Fruit fly (Drosophila melanogaster) whole organism, embryonic: ENCODE data around the gene fwe.
A peak's percentile ranks its signal among the peaks of the same experiment; 100 is the strongest.

Experiments
- Atf3 ChIP-seq: fragments of 200-800 bp; sonication (Bioruptor generic); optimal IDR thresholded peaks from 3 replicates; lab custom pipeline; 2016; ENCODE audit warnings: missing biosample characterization, missing genetic modification characterization
- CG10321 ChIP-seq: fragments of 200-800 bp; sonication (Bioruptor generic); IDR thresholded peaks from 2 replicates; pipeline ENCODE4 v1.3.6; 2022; ENCODE audit warnings: missing biosample characterization, missing genetic modification characterization
- CG10462 ChIP-seq: fragments of 200-800 bp; sonication (Bioruptor generic); optimal IDR thresholded peaks from 2 replicates; lab custom pipeline; 2016; ENCODE audit warnings: missing biosample characterization, missing genetic modification characterization
- CG10565 ChIP-seq: fragments of 200-800 bp; sonication (Bioruptor generic); optimal IDR thresholded peaks from 3 replicates; lab custom pipeline; 2016; ENCODE audit warnings: missing biosample characterization, mild to moderate bottlenecking, missing genetic modification characterization
- CG10959 ChIP-seq: fragments of 200-800 bp; sonication (Bioruptor generic); IDR thresholded peaks from 2 replicates; pipeline ENCODE4 v1.3.6; 2022; ENCODE audit warnings: missing biosample characterization, missing genetic modification characterization
- CG10979 ChIP-seq: fragments of 200-800 bp; sonication (Bioruptor generic); optimal IDR thresholded peaks from 2 replicates; lab custom pipeline; 2018; ENCODE audit warnings: missing biosample characterization, mild to moderate bottlenecking, missing genetic modification characterization, moderate library complexity
- CG12299 ChIP-seq: fragments of 200-800 bp; sonication (Bioruptor generic); optimal IDR thresholded peaks from 2 replicates; lab custom pipeline; 2018; ENCODE audit warnings: missing biosample characterization, mild to moderate bottlenecking, missing genetic modification characterization
- CG13287 ChIP-seq: fragments of 200-800 bp; sonication (Bioruptor generic); IDR thresholded peaks from 2 replicates; pipeline ENCODE4 v1.3.6; 2022; ENCODE audit warnings: missing biosample characterization, missing genetic modification characterization; ENCODE audit not compliant: partially characterized antibody
- CG14441 ChIP-seq: fragments of 200-800 bp; sonication (Bioruptor generic); IDR thresholded peaks from 2 replicates; pipeline ENCODE4 v1.3.6; 2022; ENCODE audit warnings: missing biosample characterization, missing genetic modification characterization
- CG14710 ChIP-seq: fragments of 200-800 bp; sonication (Bioruptor generic); optimal IDR thresholded peaks from 3 replicates; lab custom pipeline; 2019; ENCODE audit warnings: missing biosample characterization, mild to moderate bottlenecking, missing genetic modification characterization, moderate library complexity
- CG15073 ChIP-seq: fragments of 200-800 bp; sonication (Bioruptor generic); optimal IDR thresholded peaks from 2 replicates; lab custom pipeline; 2016; ENCODE audit warnings: missing biosample characterization, missing genetic modification characterization
- CG15601 ChIP-seq: fragments of 200-800 bp; sonication (Bioruptor generic); optimal IDR thresholded peaks from 3 replicates; lab custom pipeline; 2019; ENCODE audit warnings: missing biosample characterization, mild to moderate bottlenecking, missing genetic modification characterization, moderate library complexity
- CG15696 ChIP-seq: fragments of 200-800 bp; sonication (Bioruptor generic); optimal IDR thresholded peaks from 2 replicates; lab custom pipeline; 2019; ENCODE audit warnings: missing biosample characterization, mild to moderate bottlenecking, missing genetic modification characterization, moderate library complexity
- CG17385 ChIP-seq: fragments of 200-800 bp; sonication (Bioruptor generic); optimal IDR thresholded peaks from 3 replicates; lab custom pipeline; 2018; ENCODE audit warnings: missing biosample characterization, mild to moderate bottlenecking, missing genetic modification characterization
- CG18262 ChIP-seq: fragments of 200-800 bp; optimal IDR thresholded peaks from 3 replicates; lab custom pipeline; 2019; ENCODE audit warnings: missing biosample characterization, mild to moderate bottlenecking, missing genetic modification characterization, moderate library complexity
- CG2712 ChIP-seq: fragments of 200-800 bp; optimal IDR thresholded peaks from 3 replicates; lab custom pipeline; 2019; ENCODE audit warnings: missing biosample characterization, mild to moderate bottlenecking, missing genetic modification characterization, moderate library complexity
- CG30431 ChIP-seq: fragments of 200-800 bp; sonication (Bioruptor generic); optimal IDR thresholded peaks from 2 replicates; lab custom pipeline; 2017; ENCODE audit warnings: missing biosample characterization, missing genetic modification characterization
- CG31388 ChIP-seq: fragments of 200-800 bp; sonication (Bioruptor generic); optimal IDR thresholded peaks from 2 replicates; lab custom pipeline; 2016; ENCODE audit warnings: missing biosample characterization, missing genetic modification characterization
- CG32767 ChIP-seq: fragments of 200-800 bp; sonication (Bioruptor generic); IDR thresholded peaks from 2 replicates; pipeline ENCODE4 v1.3.6; 2022; ENCODE audit warnings: missing biosample characterization, missing genetic modification characterization
- CG33557 ChIP-seq: fragments of 200-800 bp; sonication (Bioruptor generic); optimal IDR thresholded peaks from 2 replicates; lab custom pipeline; 2019; ENCODE audit warnings: missing biosample characterization, mild to moderate bottlenecking, missing genetic modification characterization, moderate library complexity
- CG3726 ChIP-seq: fragments of 200-800 bp; sonication (Bioruptor generic); IDR thresholded peaks from 3 replicates; pipeline ENCODE4, ENCODE4 v1.3.6; 2022; ENCODE audit warnings: missing biosample characterization, missing genetic modification characterization
- CG3838 ChIP-seq: fragments of 200-800 bp; sonication (Bioruptor generic); optimal IDR thresholded peaks from 3 replicates; lab custom pipeline; 2016; ENCODE audit warnings: missing biosample characterization, missing genetic modification characterization
- CG4282 ChIP-seq: fragments of 200-800 bp; sonication (Bioruptor generic); optimal IDR thresholded peaks from 2 replicates; lab custom pipeline; 2016; ENCODE audit warnings: missing biosample characterization, missing genetic modification characterization
- CG6654 ChIP-seq: fragments of 200-800 bp; sonication (Bioruptor generic); optimal IDR thresholded peaks from 2 replicates; lab custom pipeline; 2017; ENCODE audit warnings: missing biosample characterization, mild to moderate bottlenecking, missing genetic modification characterization
- CG9727 ChIP-seq: fragments of 200-800 bp; sonication (Bioruptor generic); optimal IDR thresholded peaks from 3 replicates; lab custom pipeline; 2017; ENCODE audit warnings: missing biosample characterization, mild to moderate bottlenecking, missing genetic modification characterization
- Deaf1 ChIP-seq: fragments of 200-800 bp; optimal IDR thresholded peaks from 3 replicates; lab custom pipeline; 2019; ENCODE audit warnings: missing biosample characterization, mild to moderate bottlenecking, missing genetic modification characterization, moderate library complexity
- E2f1 ChIP-seq: fragments of 200-800 bp; sonication (Bioruptor generic); IDR thresholded peaks from 2 replicates; pipeline ENCODE4 v1.3.6; 2022; ENCODE audit warnings: missing biosample characterization, missing genetic modification characterization
- Fer1 ChIP-seq: fragments of 200-800 bp; sonication (Bioruptor generic); optimal IDR thresholded peaks from 2 replicates; lab custom pipeline; 2017; ENCODE audit warnings: missing biosample characterization, mild to moderate bottlenecking, missing genetic modification characterization
- H2.0 ChIP-seq: fragments of 200-800 bp; sonication (Bioruptor generic); IDR thresholded peaks from 2 replicates; pipeline ENCODE4 v1.3.6; 2022; ENCODE audit warnings: missing biosample characterization, missing genetic modification characterization
- Hey ChIP-seq: fragments of 200-800 bp; sonication (Bioruptor generic); optimal IDR thresholded peaks from 3 replicates; lab custom pipeline; 2018; ENCODE audit warnings: missing biosample characterization, mild to moderate bottlenecking, missing genetic modification characterization
- Hsf ChIP-seq: fragments of 200-800 bp; sonication (Bioruptor generic); optimal IDR thresholded peaks from 3 replicates; lab custom pipeline; 2016; ENCODE audit warnings: missing biosample characterization, missing genetic modification characterization
- Usf ChIP-seq: fragments of 200-800 bp; sonication (Bioruptor generic); optimal IDR thresholded peaks from 2 replicates; lab custom pipeline; 2017; ENCODE audit warnings: missing genotype, missing biosample characterization, missing genetic modification characterization
- Xbp1 ChIP-seq: fragments of 200-800 bp; sonication (Bioruptor generic); optimal IDR thresholded peaks from 3 replicates; lab custom pipeline; 2016; ENCODE audit warnings: missing biosample characterization, mild to moderate bottlenecking, missing genetic modification characterization
- al ChIP-seq: fragments of 200-800 bp; sonication (Bioruptor generic); IDR thresholded peaks from 2 replicates; pipeline ENCODE4 v1.3.6; 2022; ENCODE audit warnings: missing biosample characterization, missing genetic modification characterization
- aop ChIP-seq: fragments of 200-800 bp; sonication (Bioruptor generic); IDR thresholded peaks from 2 replicates; pipeline ENCODE4 v1.3.6; 2022; ENCODE audit warnings: missing biosample characterization, missing genetic modification characterization
- bsh ChIP-seq, 2 experiments: fragments of 200-800 bp; sonication (Bioruptor generic); optimal IDR thresholded peaks; 2 replicates each; lab custom pipeline; 2017 to 2018; ENCODE audit warnings: mild to moderate bottlenecking in 2 of 2, missing biosample characterization in 2 of 2, missing genetic modification characterization in 2 of 2, moderate library complexity in 1 of 2
- dmrt11E ChIP-seq: fragments of 200-800 bp; sonication (Bioruptor generic); optimal IDR thresholded peaks from 3 replicates; lab custom pipeline; 2018; ENCODE audit warnings: missing biosample characterization, mild to moderate bottlenecking, missing genetic modification characterization, moderate library complexity
- emc ChIP-seq: fragments of 200-800 bp; sonication (Bioruptor generic); optimal IDR thresholded peaks from 2 replicates; lab custom pipeline; 2016; ENCODE audit warnings: missing biosample characterization, missing genetic modification characterization
- eve ChIP-seq, 2 experiments: fragments of >200 bp; optimal IDR thresholded peaks; 2 replicates each; lab custom pipeline; 2017; ENCODE audit warnings: missing biosample characterization in 2 of 2, missing genetic modification characterization in 2 of 2
- eyg ChIP-seq: fragments of 200-800 bp; sonication (Bioruptor generic); optimal IDR thresholded peaks from 3 replicates; lab custom pipeline; 2016; ENCODE audit warnings: missing biosample characterization, missing genetic modification characterization
- gcm ChIP-seq: fragments of 200-800 bp; sonication (Bioruptor generic); optimal IDR thresholded peaks from 2 replicates; lab custom pipeline; 2019; ENCODE audit warnings: missing biosample characterization, mild to moderate bottlenecking, missing genetic modification characterization, moderate library complexity
- gem ChIP-seq: fragments of 200-800 bp; sonication (Bioruptor generic); optimal IDR thresholded peaks from 2 replicates; lab custom pipeline; 2019; ENCODE audit warnings: missing biosample characterization, mild to moderate bottlenecking, missing genetic modification characterization, moderate library complexity
- gsb-n ChIP-seq: fragments of 200-800 bp; sonication (Bioruptor generic); optimal IDR thresholded peaks from 3 replicates; lab custom pipeline; 2018; ENCODE audit warnings: missing biosample characterization, mild to moderate bottlenecking, missing genetic modification characterization
- lilli ChIP-seq: fragments of 200-800 bp; sonication (Bioruptor generic); optimal IDR thresholded peaks from 3 replicates; lab custom pipeline; 2016; ENCODE audit warnings: missing biosample characterization, missing genetic modification characterization
- lola ChIP-seq, 3 experiments: fragments of >200 bp in 2 of 3; fragments of 200-800 bp in 1 of 3; sonication (Bioruptor generic) in 1 of 3; optimal IDR thresholded peaks; 2 replicates each; lab custom pipeline; 2017 to 2019; ENCODE audit warnings: missing biosample characterization in 3 of 3, missing genetic modification characterization in 3 of 3, mild to moderate bottlenecking in 1 of 3, moderate library complexity in 1 of 3
- odd ChIP-seq: fragments of 200-800 bp; sonication (Bioruptor generic); optimal IDR thresholded peaks from 2 replicates; lab custom pipeline; 2017; ENCODE audit warnings: missing biosample characterization, mild to moderate bottlenecking, missing genetic modification characterization
- peb ChIP-seq: fragments of 200-800 bp; sonication (Bioruptor generic); IDR thresholded peaks from 2 replicates; pipeline ENCODE4 v1.3.6; 2022; ENCODE audit warnings: missing biosample characterization, missing genetic modification characterization
- pfk ChIP-seq: fragments of 200-800 bp; sonication (Bioruptor generic); optimal IDR thresholded peaks from 2 replicates; lab custom pipeline; 2018; ENCODE audit warnings: missing biosample characterization, mild to moderate bottlenecking, missing genetic modification characterization, moderate library complexity
- phol ChIP-seq: fragments of 200-800 bp; sonication (Bioruptor generic); optimal IDR thresholded peaks from 3 replicates; lab custom pipeline; 2018; ENCODE audit warnings: missing biosample characterization, mild to moderate bottlenecking, missing genetic modification characterization, moderate library complexity
- sens ChIP-seq: fragments of 200-800 bp; sonication (Bioruptor generic); peaks from one replicate; lab custom pipeline; 2016; ENCODE audit warnings: missing biosample characterization, missing genetic modification characterization
- sens-2 ChIP-seq: fragments of 200-800 bp; sonication (Bioruptor generic); IDR thresholded peaks from 2 replicates; pipeline ENCODE4 v1.3.6; 2022; ENCODE audit warnings: missing biosample characterization, missing genetic modification characterization
- z ChIP-seq: fragments of 200-800 bp; sonication (Bioruptor generic); IDR thresholded peaks from 3 replicates; pipeline ENCODE4 v1.3.6; 2022; ENCODE audit warnings: missing biosample characterization, missing genetic modification characterization

fwe gene

DNA sequence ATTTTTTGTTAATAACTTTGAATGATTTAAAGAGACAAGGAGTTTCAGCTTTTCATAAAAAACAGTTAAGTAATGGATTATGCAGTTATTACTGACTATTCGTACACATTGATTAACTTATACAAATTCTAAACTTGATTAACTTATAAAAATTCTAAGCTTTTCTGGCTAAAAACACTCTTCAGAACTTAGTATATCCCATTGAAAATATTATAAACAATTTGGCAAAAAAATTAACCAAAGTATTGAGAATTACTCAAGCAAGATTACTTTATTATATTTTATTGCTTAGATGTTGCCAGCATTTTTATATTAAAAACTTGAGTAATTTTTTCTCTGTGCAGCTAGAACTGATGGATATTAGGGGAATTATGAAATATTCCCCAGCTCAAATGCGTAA is 38.8 kb downstream of the fwe start (continued):
- no peak for TF ChIP-seq Hey (tag; lab: Kevin White, UChicago)
- no peak for TF ChIP-seq z (GFP tag; lab: Robert Waterston, UW)
- TF ChIP-seq CG10321 (GFP tag; lab: Robert Waterston, UW), result no peak
- no peak for TF ChIP-seq CG31388
- no peak for TF ChIP-seq Atf3 (GFP tag; lab: Kevin White, UChicago)
- peak in 1 of 3 experiments; percentile 73 for TF ChIP-seq lola (GFP tag; optimal IDR thresholded peaks at IDR 0.05; lab: Kevin White, UChicago)
- no peak for TF ChIP-seq sens-2 (GFP tag; lab: Robert Waterston, UW)
- TF ChIP-seq CG15601 (tag; lab: Kevin White, UChicago), result no peak
- no peak for TF ChIP-seq CG3838 (GFP tag; lab: Kevin White, UChicago)
- no peak for TF ChIP-seq Xbp1 (GFP tag; lab: Kevin White, UChicago)
- TF ChIP-seq gcm (GFP tag; lab: Kevin White, UChicago), result no peak
- peak; percentile 73 for TF ChIP-seq sens (GFP tag; lab: Kevin White, UChicago)
- TF ChIP-seq CG10462, result no peak
- peak; percentile 44 for TF ChIP-seq CG15696 (tag; lab: Kevin White, UChicago)
- peak; percentile 37 for TF ChIP-seq phol (tag; lab: Kevin White, UChicago)
- TF ChIP-seq H2.0 (GFP tag; lab: Robert Waterston, UW), result no peak
- peak; percentile 68 for TF ChIP-seq dmrt11E (tag; lab: Kevin White, UChicago)
- no peak for TF ChIP-seq CG6654 (GFP tag; lab: Kevin White, UChicago)
- peak; percentile 50 for TF ChIP-seq CG10979
- TF ChIP-seq pfk (GFP tag; lab: Kevin White, UChicago), result no peak
- TF ChIP-seq Hsf (GFP tag; lab: Kevin White, UChicago), result no peak
- no peak for TF ChIP-seq Fer1 (GFP tag; lab: Kevin White, UChicago)
- TF ChIP-seq CG13287 (GFP tag; lab: Robert Waterston, UW), result no peak
- no peak for TF ChIP-seq eyg (GFP tag; lab: Kevin White, UChicago)
- no peak for TF ChIP-seq Deaf1 (tag; lab: Kevin White, UChicago)
- TF ChIP-seq CG12299 (tag; lab: Kevin White, UChicago), result no peak
- peak; percentile 49 for TF ChIP-seq gem
- TF ChIP-seq al (GFP tag; lab: Robert Waterston, UW), result no peak
- TF ChIP-seq lilli (GFP tag; lab: Kevin White, UChicago), result no peak
- TF ChIP-seq eve (GFP tag; optimal IDR thresholded peaks at IDR 0.05; lab: Kevin White, UChicago), result no peak
- TF ChIP-seq CG32767, result no peak
- TF ChIP-seq CG3726, result no peak
- no peak for TF ChIP-seq CG17385 (GFP tag; lab: Kevin White, UChicago)
- TF ChIP-seq CG15073, result no peak
- TF ChIP-seq CG18262 (tag; lab: Kevin White, UChicago), result peak; percentile 67
- TF ChIP-seq CG10959, result no peak
- TF ChIP-seq CG30431 (GFP tag; lab: Kevin White, UChicago), result no peak
- TF ChIP-seq CG2712, result peak; percentile 52
- TF ChIP-seq CG10565, result no peak
- TF ChIP-seq gsb-n, result no peak
- TF ChIP-seq Usf (GFP tag; lab: Kevin White, UChicago), result no peak
- no peak for TF ChIP-seq peb (GFP tag; lab: Robert Waterston, UW)
- TF ChIP-seq CG33557, result peak; percentile 22
- no peak for TF ChIP-seq odd (GFP tag; lab: Kevin White, UChicago)
- TF ChIP-seq bsh (GFP tag; optimal IDR thresholded peaks at IDR 0.05; lab: Kevin White, UChicago), result peak in 1 of 2 experiments; percentile 35
- TF ChIP-seq aop, result no peak
- no peak for TF ChIP-seq CG4282 (GFP tag; lab: Kevin White, UChicago)
- no peak for TF ChIP-seq emc
- no peak for TF ChIP-seq CG14441
- no peak for TF ChIP-seq E2f1 (GFP tag; lab: Robert Waterston, UW)
- TF ChIP-seq CG9727 (GFP tag; lab: Kevin White, UChicago), result peak; percentile 15
- TF ChIP-seq CG14710, result peak; percentile 61
